Worm (Caenorhabditis elegans): Measurements from ENCODE around the gene Y82E9BL.6.

Gene Y82E9BL.6

ce11 chrIII:1342919-1343419 is 2.6 kb downstream of the Y82E9BL.6 start, which contains the start of gene fbxa-27:
fbxa-27 (plus strand) TSS chrIII:1342969.
- TF ChIP-seq R02D3.7 (tag; optimal IDR thresholded peaks at IDR 0.05) = no peak
- no peak for TF ChIP-seq ceh-9 (tag; optimal IDR thresholded peaks at IDR 0.05)
- no peak for TF ChIP-seq nhr-28 (tag; optimal IDR thresholded peaks at IDR 0.05)
- no peak for TF ChIP-seq egl-27 (tag; optimal IDR thresholded peaks at IDR 0.05)
- no peak for TF ChIP-seq sea-2 (GFP tag; optimal IDR thresholded peaks at IDR 0.05)
- TF ChIP-seq unc-62 (GFP tag; optimal IDR thresholded peaks at IDR 0.05) = no peak
- no peak for TF ChIP-seq nhr-25 (tag; optimal IDR thresholded peaks at IDR 0.05)
- no peak for TF ChIP-seq ZK546.5 (tag; optimal IDR thresholded peaks at IDR 0.05)
- TF ChIP-seq nhr-43 (tag; optimal IDR thresholded peaks at IDR 0.05; ENCODE audit: poor library complexity, severe bottlenecking) = no peak
- no peak for TF ChIP-seq ceh-16 (tag; optimal IDR thresholded peaks at IDR 0.05)
- TF ChIP-seq nhr-237 (tag; optimal IDR thresholded peaks at IDR 0.05) = no peak
- TF ChIP-seq ztf-11 (tag; optimal IDR thresholded peaks at IDR 0.05) = no peak
- TF ChIP-seq mdl-1 (tag; optimal IDR thresholded peaks at IDR 0.05) = no peak

ce11 chrIII:1342488-1342887 is 3.1 kb downstream of the Y82E9BL.6 start, which contains the start of gene fbxa-26:
fbxa-26 (minus strand) TSS chrIII:1342522.
- TF ChIP-seq elt-2 (tag; optimal IDR thresholded peaks at IDR 0.05) (peak; percentile 67), nhr-76 (tag; optimal IDR thresholded peaks at IDR 0.05) (no peak), pha-4 (tag; optimal IDR thresholded peaks at IDR 0.05) (peak; percentile 20)

ce11 chrIII:1340240-1340639 is 5.4 kb downstream of the Y82E9BL.6 start, which contains the start of gene fbxa-5:
fbxa-5 (minus strand) TSS chrIII:1340340.
- TF ChIP-seq nhr-76 (tag; optimal IDR thresholded peaks at IDR 0.05) (no peak), ama-1 (optimal IDR thresholded peaks at IDR 0.05) (no peak), fkh-2 (tag; optimal IDR thresholded peaks at IDR 0.05) (no peak), pqm-1 (tag; optimal IDR thresholded peaks at IDR 0.05) (no peak), lin-39 (tag; optimal IDR thresholded peaks at IDR 0.05) (no peak), R02D3.7 (tag; optimal IDR thresholded peaks at IDR 0.05) (no peak), ztf-4 (tag; optimal IDR thresholded peaks at IDR 0.05) (no peak), skn-1 (tag; optimal IDR thresholded peaks at IDR 0.05) (no peak)

ce11 chrIII:1331894-1332293 is 13.7 kb downstream of the Y82E9BL.6 start, which contains the start of gene Y82E9BL.19:
Y82E9BL.19 (plus strand) TSS chrIII:1332016.
- TF ChIP-seq nfya-1 (tag; optimal IDR thresholded peaks at IDR 0.05; ENCODE audit: insufficient read depth) = no peak
- TF ChIP-seq elt-2 (tag; optimal IDR thresholded peaks at IDR 0.05) = peak; percentile 68

ce11 chrIII:1326490-1326889 is 19.1 kb downstream of the Y82E9BL.6 start, which contains the start of gene Y82E9BL.18:
Y82E9BL.18 (plus strand) TSS chrIII:1326790.
- TF ChIP-seq nhr-12 (tag; optimal IDR thresholded peaks at IDR 0.05) = no peak
- no peak for TF ChIP-seq pha-4 (tag; optimal IDR thresholded peaks at IDR 0.05)
- no peak for TF ChIP-seq aly-2 (tag; optimal IDR thresholded peaks at IDR 0.05)
- TF ChIP-seq unc-39 (tag; optimal IDR thresholded peaks at IDR 0.05) = no peak
- no peak for TF ChIP-seq jun-1 (tag; optimal IDR thresholded peaks at IDR 0.05)

- no peak for TF ChIP-seq egl-27 (tag; optimal IDR thresholded peaks at IDR 0.05)
Observed at ce11 chrIII:1324513-1324912, 21.1 kb downstream of the Y82E9BL.6 start, which contains the start of gene fbxa-14. fbxa-14 (minus strand) TSS chrIII:1324613.

ce11 chrIII:1323555-1323954 is 22.0 kb downstream of the Y82E9BL.6 start:
- TF ChIP-seq nhr-11 (tag; optimal IDR thresholded peaks at IDR 0.05) (no peak), pqm-1 (tag; optimal IDR thresholded peaks at IDR 0.05) (peak; percentile 81), elt-2 (tag; optimal IDR thresholded peaks at IDR 0.05) (peak; percentile 94)

- TF ChIP-seq fkh-2 (tag; optimal IDR thresholded peaks at IDR 0.05) = no peak
- no peak for TF ChIP-seq ceh-28 (tag; optimal IDR thresholded peaks at IDR 0.05)
- TF ChIP-seq pqm-1 (tag; optimal IDR thresholded peaks at IDR 0.05) = peak; percentile 1
- no peak for TF ChIP-seq nhr-77 (tag; optimal IDR thresholded peaks at IDR 0.05)
- TF ChIP-seq elt-2 (tag; optimal IDR thresholded peaks at IDR 0.05) = peak; percentile 9
- TF ChIP-seq unc-39 (tag; optimal IDR thresholded peaks at IDR 0.05) = no peak
Observed at ce11 chrIII:1321561-1321960, 24.0 kb downstream of the Y82E9BL.6 start, which contains the start of gene fbxa-15. fbxa-15 (minus strand) TSS chrIII:1321661.

All from whole organism, L3 larva.